Worm (Caenorhabditis elegans): ENCODE data around the gene C34F11.2.

DNA sequence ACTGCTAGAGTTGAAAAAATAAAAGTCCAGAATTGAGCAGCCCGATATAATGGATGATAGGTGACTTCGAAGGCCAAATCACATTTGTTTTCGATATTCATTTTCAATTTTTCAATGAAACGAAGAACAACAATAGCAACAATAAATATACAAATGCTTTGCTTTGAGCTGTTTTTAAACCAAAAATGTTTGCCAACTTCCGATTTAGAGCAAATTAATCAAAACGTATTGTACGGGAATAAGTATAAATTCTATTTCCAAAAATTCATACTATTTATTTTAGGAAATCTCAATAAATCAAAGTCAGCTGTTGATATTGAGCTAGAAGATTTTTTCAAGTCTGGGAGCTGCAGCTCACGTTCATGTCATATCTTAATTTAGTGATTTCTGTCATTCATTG lies 41.1 kb upstream of the C34F11.2 start, which contains the start of gene srb-1:
- TF ChIP-seq nhr-11 (tag; optimal IDR thresholded peaks at IDR 0.05) (no peak), pros-1 (tag; optimal IDR thresholded peaks at IDR 0.05) (no peak), fkh-6 (tag; optimal IDR thresholded peaks at IDR 0.05) (no peak), pat-9 (tag; optimal IDR thresholded peaks at IDR 0.05) (no peak), unc-42 (tag; optimal IDR thresholded peaks at IDR 0.05) (no peak), ref-2 (tag; optimal IDR thresholded peaks at IDR 0.05) (no peak), ama-1 (optimal IDR thresholded peaks at IDR 0.05) (no peak)

Measured in whole organism, late embryonic.